Worm (Caenorhabditis elegans) whole organism, early embryonic: ENCODE measurements around the gene R04A9.6.

Experiments used
- B0310.2 ChIP-seq: sonication (generic microtip); optimal IDR thresholded peaks from 2 replicates; lab custom pipeline; 2016; ENCODE audit warnings: mild to moderate bottlenecking, missing genetic modification characterization, missing compliant biosample characterization
- F13C5.2 ChIP-seq: sonication (generic microtip); optimal IDR thresholded peaks from 2 replicates; lab custom pipeline; 2017; ENCODE audit warnings: mild to moderate bottlenecking, missing genetic modification characterization, inconsistent platforms, missing compliant biosample characterization
- aly-1 ChIP-seq: sonication (generic microtip); optimal IDR thresholded peaks from 2 replicates; lab custom pipeline; 2016; ENCODE audit warnings: missing genetic modification characterization, missing compliant biosample characterization
- ama-1 ChIP-seq: fragments of 150-350 bp; optimal IDR thresholded peaks from 2 replicates; lab custom pipeline; 2014
- ceh-13 ChIP-seq: fragments of 200-800 bp; sonication (Bioruptor generic); optimal IDR thresholded peaks from 2 replicates; lab custom pipeline; 2018; ENCODE audit warnings: mild to moderate bottlenecking, missing genetic modification characterization, missing compliant biosample characterization
- ceh-36 ChIP-seq: sonication (generic microtip); optimal IDR thresholded peaks from 2 replicates; lab custom pipeline; 2016; ENCODE audit warnings: missing genetic modification characterization, inconsistent platforms, missing compliant biosample characterization
- ets-7 ChIP-seq: sonication (generic microtip); optimal IDR thresholded peaks from 2 replicates; lab custom pipeline; 2016; ENCODE audit warnings: missing genotype, missing genetic modification characterization, missing compliant biosample characterization
- flt-1 ChIP-seq: fragments of 200-800 bp; sonication (Bioruptor generic); IDR thresholded peaks from 2 replicates; pipeline ENCODE4 v1.3.6; 2022; ENCODE audit warnings: missing genetic modification characterization, missing compliant biosample characterization
- hmbx-1 ChIP-seq: sonication (generic microtip); optimal IDR thresholded peaks from 2 replicates; lab custom pipeline; 2016; ENCODE audit warnings: mild to moderate bottlenecking, missing genetic modification characterization, missing compliant biosample characterization
- hmg-4 ChIP-seq: fragments of 200-800 bp; sonication (Bioruptor generic); optimal IDR thresholded peaks from 2 replicates; lab custom pipeline; 2018; ENCODE audit warnings: mild to moderate bottlenecking, missing genetic modification characterization, missing compliant biosample characterization
- hnd-1 ChIP-seq: sonication (generic microtip); optimal IDR thresholded peaks from 2 replicates; lab custom pipeline; 2016; ENCODE audit warnings: missing genetic modification characterization, missing compliant biosample characterization
- pes-1 ChIP-seq: fragments of 200-800 bp; sonication (Bioruptor generic); IDR thresholded peaks from 2 replicates; pipeline ENCODE4 v1.3.6; 2022; ENCODE audit warnings: missing genetic modification reagents, missing genetic modification characterization, missing compliant biosample characterization
- scrt-1 ChIP-seq: fragments of 200-800 bp; sonication (Bioruptor generic); IDR thresholded peaks from 2 replicates; pipeline ENCODE4 v1.3.6; 2022; ENCODE audit warnings: missing genetic modification characterization, missing compliant biosample characterization
- sea-1 ChIP-seq: fragments of 200-800 bp; sonication (Bioruptor generic); conservative IDR thresholded peaks from 2 replicates; pipeline ENCODE4 v1.3.6; 2022; ENCODE audit warnings: missing genetic modification characterization, missing compliant biosample characterization
- tbx-11 ChIP-seq: fragments of 200-800 bp; sonication (Bioruptor generic); IDR thresholded peaks from 2 replicates; pipeline ENCODE4 v1.3.6; 2022; ENCODE audit warnings: missing genetic modification characterization, missing compliant biosample characterization
- tbx-37 ChIP-seq: fragments of 200-800 bp; sonication (Bioruptor generic); conservative IDR thresholded peaks from 2 replicates; pipeline ENCODE4 v1.3.6; 2022; ENCODE audit warnings: missing genetic modification reagents, missing genetic modification characterization, missing compliant biosample characterization
- tra-4 ChIP-seq: sonication (generic microtip); optimal IDR thresholded peaks from 2 replicates; lab custom pipeline; 2017; ENCODE audit warnings: missing genetic modification characterization, missing compliant biosample characterization

The R04A9.6 gene

ce11 chrX:397259-397658 lies at the start of gene R04A9.6:
TSS of gene R04A9.6 (plus strand) at chrX:397559.
- TF ChIP-seq ceh-36 (tag; lab: Kevin White, UChicago) (no peak), pes-1 (GFP tag; lab: Robert Waterston, UW) (no peak), tbx-11 (no peak), aly-1 (tag; lab: Kevin White, UChicago) (no peak), B0310.2 (tag; lab: Kevin White, UChicago) (no peak), ama-1 (lab: Kevin White, UChicago) (no peak), hmg-4 (GFP tag; lab: Kevin White, UChicago) (no peak), tra-4 (tag; lab: Kevin White, UChicago) (no peak), sea-1 (GFP tag; lab: Robert Waterston, UW) (no peak), flt-1 (GFP tag; lab: Robert Waterston, UW) (no peak), hnd-1 (tag; lab: Kevin White, UChicago) (no peak), hmbx-1 (tag; lab: Kevin White, UChicago) (no peak), ets-7 (no peak), F13C5.2 (tag; lab: Kevin White, UChicago) (no peak), scrt-1 (no peak)

- TF ChIP-seq scrt-1, result no peak
- TF ChIP-seq ceh-36 (tag; lab: Kevin White, UChicago), result no peak
- TF ChIP-seq ama-1 (lab: Kevin White, UChicago), result no peak
- TF ChIP-seq flt-1 (GFP tag; lab: Robert Waterston, UW), result no peak
- TF ChIP-seq aly-1 (tag; lab: Kevin White, UChicago), result no peak
- no peak for TF ChIP-seq pes-1 (GFP tag; lab: Robert Waterston, UW)
- no peak for TF ChIP-seq sea-1 (GFP tag; lab: Robert Waterston, UW)
- no peak for TF ChIP-seq B0310.2 (tag; lab: Kevin White, UChicago)
- no peak for TF ChIP-seq tbx-11
- TF ChIP-seq hnd-1 (tag; lab: Kevin White, UChicago), result no peak
- TF ChIP-seq ceh-13 (GFP tag; lab: Kevin White, UChicago), result no peak
- no peak for TF ChIP-seq hmg-4 (GFP tag; lab: Kevin White, UChicago)
- TF ChIP-seq tra-4 (tag; lab: Kevin White, UChicago), result no peak
- no peak for TF ChIP-seq ets-7
- no peak for TF ChIP-seq F13C5.2 (tag; lab: Kevin White, UChicago)
Observed at ce11 chrX:348141-348540, 49.2 kb upstream of the R04A9.6 start.

ce11 chrX:351398-351797 lies 46.0 kb upstream of the R04A9.6 start:
- peak; percentile 18 for TF ChIP-seq ceh-36 (tag; lab: Kevin White, UChicago)
- peak; percentile 89 for TF ChIP-seq tbx-37
- TF ChIP-seq sea-1 (GFP tag; lab: Robert Waterston, UW), result peak; percentile 90
- TF ChIP-seq flt-1 (GFP tag; lab: Robert Waterston, UW), result peak; percentile 93
- TF ChIP-seq pes-1 (GFP tag; lab: Robert Waterston, UW), result peak; percentile 93
- peak; percentile 91 for TF ChIP-seq scrt-1
- peak; percentile 87 for TF ChIP-seq tbx-11

ce11 chrX:353134-353669 lies 44.2 kb upstream of the R04A9.6 start, which contains the start of gene sor-3:
TSS of gene sor-3 (plus strand) at chrX:353619.
- peak; percentile 78 for TF ChIP-seq ceh-36 (tag; lab: Kevin White, UChicago)
- peak; percentile 69 for TF ChIP-seq aly-1 (tag; lab: Kevin White, UChicago)
- peak; percentile 75 for TF ChIP-seq tra-4 (tag; lab: Kevin White, UChicago)
- peak; percentile 91 for TF ChIP-seq sea-1 (GFP tag; lab: Robert Waterston, UW)
- no peak for TF ChIP-seq ama-1 (lab: Kevin White, UChicago)
- TF ChIP-seq tbx-37, result peak; percentile 94
- peak; percentile 94 for TF ChIP-seq hmg-4 (GFP tag; lab: Kevin White, UChicago)
- TF ChIP-seq pes-1 (GFP tag; lab: Robert Waterston, UW), result peak; percentile 91
- TF ChIP-seq hmbx-1 (tag; lab: Kevin White, UChicago), result peak; percentile 65
- TF ChIP-seq B0310.2 (tag; lab: Kevin White, UChicago), result peak; percentile 65
- peak; percentile 96 for TF ChIP-seq F13C5.2 (tag; lab: Kevin White, UChicago)
- peak; percentile 90 for TF ChIP-seq tbx-11
- peak; percentile 90 for TF ChIP-seq scrt-1
- TF ChIP-seq ceh-13 (GFP tag; lab: Kevin White, UChicago), result peak; percentile 70
- TF ChIP-seq hnd-1 (tag; lab: Kevin White, UChicago), result peak; percentile 85
- peak; percentile 85 for TF ChIP-seq flt-1 (GFP tag; lab: Robert Waterston, UW)
- peak; percentile 62 for TF ChIP-seq ets-7

ce11 chrX:357792-358191 lies 39.6 kb upstream of the R04A9.6 start, which contains the start of gene C04E7.1:
TSS of gene C04E7.1 (plus strand) at chrX:358092.
- no peak for TF ChIP-seq ceh-36 (tag; lab: Kevin White, UChicago)
- no peak for TF ChIP-seq hmg-4 (GFP tag; lab: Kevin White, UChicago)
- no peak for TF ChIP-seq F13C5.2 (tag; lab: Kevin White, UChicago)
- no peak for TF ChIP-seq ets-7
- TF ChIP-seq scrt-1, result no peak
- no peak for TF ChIP-seq tra-4 (tag; lab: Kevin White, UChicago)
- no peak for TF ChIP-seq aly-1 (tag; lab: Kevin White, UChicago)
- TF ChIP-seq tbx-37, result no peak
- TF ChIP-seq flt-1 (GFP tag; lab: Robert Waterston, UW), result no peak
- no peak for TF ChIP-seq hmbx-1 (tag; lab: Kevin White, UChicago)
- TF ChIP-seq pes-1 (GFP tag; lab: Robert Waterston, UW), result no peak
- TF ChIP-seq B0310.2 (tag; lab: Kevin White, UChicago), result no peak
- TF ChIP-seq sea-1 (GFP tag; lab: Robert Waterston, UW), result no peak
- TF ChIP-seq ceh-13 (GFP tag; lab: Kevin White, UChicago), result no peak
- no peak for TF ChIP-seq hnd-1 (tag; lab: Kevin White, UChicago)
- TF ChIP-seq tbx-11, result no peak
- TF ChIP-seq ama-1 (lab: Kevin White, UChicago), result no peak

- TF ChIP-seq flt-1 (GFP tag; lab: Robert Waterston, UW) (no peak), B0310.2 (tag; lab: Kevin White, UChicago) (no peak), hnd-1 (tag; lab: Kevin White, UChicago) (no peak), tbx-37 (no peak), ceh-13 (GFP tag; lab: Kevin White, UChicago) (no peak), F13C5.2 (tag; lab: Kevin White, UChicago) (no peak), pes-1 (GFP tag; lab: Robert Waterston, UW) (no peak), ama-1 (lab: Kevin White, UChicago) (no peak), scrt-1 (no peak)
Observed at ce11 chrX:360479-360878, 36.9 kb upstream of the R04A9.6 start, which contains the start of gene C04E7.5. TSS of gene C04E7.5 (plus strand) at chrX:360779.
